Worm (Caenorhabditis elegans) whole organism, early embryonic: Measurements from ENCODE around the gene M163.22.

ENCODE experiments used
- F13C5.2 ChIP-seq: sonication (generic microtip); optimal IDR thresholded peaks from 2 replicates; lab custom pipeline; 2017; ENCODE audit warnings: mild to moderate bottlenecking, missing genetic modification characterization, inconsistent platforms, missing compliant biosample characterization
- ama-1 ChIP-seq: fragments of 150-350 bp; optimal IDR thresholded peaks from 2 replicates; lab custom pipeline; 2014
- ceh-13 ChIP-seq: fragments of 200-800 bp; sonication (Bioruptor generic); optimal IDR thresholded peaks from 2 replicates; lab custom pipeline; 2018; ENCODE audit warnings: mild to moderate bottlenecking, missing genetic modification characterization, missing compliant biosample characterization
- ceh-36 ChIP-seq: sonication (generic microtip); optimal IDR thresholded peaks from 2 replicates; lab custom pipeline; 2016; ENCODE audit warnings: missing genetic modification characterization, inconsistent platforms, missing compliant biosample characterization
- ets-7 ChIP-seq: sonication (generic microtip); optimal IDR thresholded peaks from 2 replicates; lab custom pipeline; 2016; ENCODE audit warnings: missing genotype, missing genetic modification characterization, missing compliant biosample characterization
- flt-1 ChIP-seq: fragments of 200-800 bp; sonication (Bioruptor generic); IDR thresholded peaks from 2 replicates; pipeline ENCODE4 v1.3.6; 2022; ENCODE audit warnings: missing genetic modification characterization, missing compliant biosample characterization
- hmg-4 ChIP-seq: fragments of 200-800 bp; sonication (Bioruptor generic); optimal IDR thresholded peaks from 2 replicates; lab custom pipeline; 2018; ENCODE audit warnings: mild to moderate bottlenecking, missing genetic modification characterization, missing compliant biosample characterization
- hnd-1 ChIP-seq: sonication (generic microtip); optimal IDR thresholded peaks from 2 replicates; lab custom pipeline; 2016; ENCODE audit warnings: missing genetic modification characterization, missing compliant biosample characterization
- pes-1 ChIP-seq: fragments of 200-800 bp; sonication (Bioruptor generic); IDR thresholded peaks from 2 replicates; pipeline ENCODE4 v1.3.6; 2022; ENCODE audit warnings: missing genetic modification reagents, missing genetic modification characterization, missing compliant biosample characterization
- scrt-1 ChIP-seq: fragments of 200-800 bp; sonication (Bioruptor generic); IDR thresholded peaks from 2 replicates; pipeline ENCODE4 v1.3.6; 2022; ENCODE audit warnings: missing genetic modification characterization, missing compliant biosample characterization
- sea-1 ChIP-seq: fragments of 200-800 bp; sonication (Bioruptor generic); conservative IDR thresholded peaks from 2 replicates; pipeline ENCODE4 v1.3.6; 2022; ENCODE audit warnings: missing genetic modification characterization, missing compliant biosample characterization
- tra-4 ChIP-seq: sonication (generic microtip); optimal IDR thresholded peaks from 2 replicates; lab custom pipeline; 2017; ENCODE audit warnings: missing genetic modification characterization, missing compliant biosample characterization

DNA sequence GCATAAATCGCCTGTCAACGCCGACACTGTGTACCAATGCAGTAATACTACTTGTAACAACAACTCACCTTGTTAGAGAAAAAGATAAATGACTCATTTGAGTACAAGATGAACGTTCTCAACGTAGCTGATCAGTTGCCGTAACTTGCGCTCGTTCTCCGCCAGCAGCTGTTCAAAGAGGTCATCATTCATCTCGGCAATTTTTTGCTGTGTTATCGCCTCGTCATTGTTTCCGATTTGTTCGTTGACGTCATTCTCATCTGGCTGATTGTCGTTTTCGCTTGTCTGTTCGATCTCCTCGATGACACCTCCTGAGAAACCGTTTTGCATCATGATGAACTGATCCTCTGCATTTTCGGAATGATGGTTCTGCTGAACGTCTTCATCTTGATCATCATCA is 37.6 kb downstream of the M163.22 start:
- TF ChIP-seq ama-1 (lab: Kevin White, UChicago) (no peak), hnd-1 (tag; lab: Kevin White, UChicago) (no peak), tra-4 (tag; lab: Kevin White, UChicago) (no peak), pes-1 (GFP tag; lab: Robert Waterston, UW) (no peak), ets-7 (no peak), scrt-1 (GFP tag; lab: Robert Waterston, UW) (no peak), ceh-36 (tag; lab: Kevin White, UChicago) (no peak), F13C5.2 (tag; lab: Kevin White, UChicago) (no peak), flt-1 (GFP tag; lab: Robert Waterston, UW) (no peak), sea-1 (GFP tag; lab: Robert Waterston, UW) (no peak), hmg-4 (GFP tag; lab: Kevin White, UChicago) (no peak), ceh-13 (no peak)
